Comparison of ENCODE assay signal across 2 fruit fly cellular contexts in the genomic region with DNA sequence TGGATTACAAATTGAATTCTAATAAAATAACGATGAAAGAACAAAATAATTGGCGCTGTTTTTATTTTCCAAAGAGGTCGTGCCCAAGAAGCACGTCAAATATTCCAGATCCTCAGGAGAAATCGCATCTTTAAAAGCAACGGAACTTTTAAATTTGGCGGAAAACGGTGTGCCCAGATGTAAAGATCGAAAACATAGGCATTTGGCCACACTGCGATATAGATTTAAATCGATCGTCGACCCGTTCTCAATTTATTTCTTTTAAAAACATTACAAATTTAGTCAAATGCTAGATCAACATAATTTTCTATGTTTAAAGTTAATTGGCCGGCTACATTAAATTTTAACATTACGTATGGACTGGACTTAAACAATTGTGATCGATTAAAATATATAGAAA.
TF ChIP-seq lines count a peak whose summit lies in the region.

No protein-coding gene starts in this region.

- no peak for TF ChIP-seq CTCF in whole organism, embryonic (GFP tag; optimal IDR thresholded peaks at IDR 0.05; lab: Kevin White, UChicago)

TF ChIP-seq in whole organism, embryonic, 481 proteins besides CTCF, POLR2A, EP300 and RAD21 (continues in another document):
- TF ChIP-seq CG12236 (GFP tag; optimal IDR thresholded peaks at IDR 0.05; lab: Kevin White, UChicago) (no peak), CG34376 (GFP tag; optimal IDR thresholded peaks at IDR 0.05; lab: Kevin White, UChicago) (no peak), E2f2 (GFP tag; IDR thresholded peaks at IDR 0.05; lab: Robert Waterston, UW) (peak; percentile 69), CG5953 (GFP tag; IDR thresholded peaks at IDR 0.05; lab: Robert Waterston, UW) (no peak), jing (GFP tag; optimal IDR thresholded peaks at IDR 0.05; lab: Kevin White, UChicago) (no peak), CG33213 (GFP tag; optimal IDR thresholded peaks at IDR 0.05; lab: Kevin White, UChicago) (no peak), sr (GFP tag; IDR thresholded peaks at IDR 0.05; lab: Robert Waterston, UW) (no peak), trh (GFP tag; optimal IDR thresholded peaks at IDR 0.05; lab: Kevin White, UChicago) (no peak), ttk (GFP tag; IDR thresholded peaks at IDR 0.05; lab: Robert Waterston, UW) (no peak), Hr3 (GFP tag; optimal IDR thresholded peaks at IDR 0.05; lab: Kevin White, UChicago) (no peak), Ravus (GFP tag; IDR thresholded peaks at IDR 0.05; lab: Robert Waterston, UW) (no peak), wek (GFP tag; optimal IDR thresholded peaks at IDR 0.05; lab: Kevin White, UChicago) (no peak), CG4617 (GFP tag; optimal IDR thresholded peaks at IDR 0.05; lab: Kevin White, UChicago; ENCODE audit: borderline replicate concordance) (no peak), Sry-δ (GFP tag; optimal IDR thresholded peaks at IDR 0.05; lab: Kevin White, UChicago) (no peak), dysf (GFP tag; IDR thresholded peaks at IDR 0.05; lab: Robert Waterston, UW) (no peak), ara (GFP tag; IDR thresholded peaks at IDR 0.05; lab: Robert Waterston, UW) (no peak), CG17829 (tag; optimal IDR thresholded peaks at IDR 0.05; lab: Kevin White, UChicago) (no peak), fd64A (GFP tag; optimal IDR thresholded peaks at IDR 0.05; lab: Kevin White, UChicago) (no peak), CG17361 (GFP tag; IDR thresholded peaks at IDR 0.05; lab: Robert Waterston, UW) (no peak), sqz (GFP tag; optimal IDR thresholded peaks at IDR 0.05; lab: Kevin White, UChicago) (no peak), NK7.1 (GFP tag; optimal IDR thresholded peaks at IDR 0.05; lab: Kevin White, UChicago) (no peak), Dp (GFP tag; optimal IDR thresholded peaks at IDR 0.05; lab: Kevin White, UChicago) (peak; percentile 59), oc (tag; optimal IDR thresholded peaks at IDR 0.05; lab: Kevin White, UChicago) (no peak), Aef1 (GFP tag; IDR thresholded peaks at IDR 0.05; lab: Robert Waterston, UW) (no peak), Stat92E (GFP tag; optimal IDR thresholded peaks at IDR 0.05; lab: Kevin White, UChicago) (no peak), chn (GFP tag; optimal IDR thresholded peaks at IDR 0.05; lab: Kevin White, UChicago) (no peak), ranshi (GFP tag; IDR thresholded peaks at IDR 0.05; lab: Robert Waterston, UW) (no peak), CG7271 (tag; optimal IDR thresholded peaks at IDR 0.05; lab: Kevin White, UChicago) (no peak), ftz-f1 (GFP tag; optimal IDR thresholded peaks at IDR 0.05; lab: Kevin White, UChicago) (no peak), HmgZ (tag; optimal IDR thresholded peaks at IDR 0.05; lab: Kevin White, UChicago) (no peak), CG30431 (GFP tag; optimal IDR thresholded peaks at IDR 0.05; lab: Kevin White, UChicago) (no peak), CG11560 (tag; IDR thresholded peaks at IDR 0.05; lab: Robert Waterston, UW) (no peak), CG14965 (GFP tag; optimal IDR thresholded peaks at IDR 0.05; lab: Kevin White, UChicago; ENCODE audit: borderline replicate concordance) (no peak), Blimp-1 (GFP tag; optimal IDR thresholded peaks at IDR 0.05; lab: Kevin White, UChicago) (no peak), CG9876 (GFP tag; optimal IDR thresholded peaks at IDR 0.05; lab: Kevin White, UChicago) (no peak), fd3F (GFP tag; optimal IDR thresholded peaks at IDR 0.05; lab: Kevin White, UChicago) (no peak), CG6272 (GFP tag; IDR thresholded peaks at IDR 0.05; lab: Robert Waterston, UW) (no peak), danr (GFP tag; IDR thresholded peaks at IDR 0.05; lab: Robert Waterston, UW) (no peak), CG6175 (GFP tag; IDR thresholded peaks at IDR 0.05; lab: Robert Waterston, UW) (no peak), grau (tag; optimal IDR thresholded peaks at IDR 0.05; lab: Kevin White, UChicago) (no peak), tx (GFP tag; optimal IDR thresholded peaks at IDR 0.05; lab: Kevin White, UChicago) (no peak), zen2 (GFP tag; IDR thresholded peaks at IDR 0.05; lab: Robert Waterston, UW; ENCODE audit: partially characterized antibody) (peak; percentile 44; the same call in 2 of the 3 replicates), Myb (GFP tag; optimal IDR thresholded peaks at IDR 0.05; lab: Kevin White, UChicago) (peak; percentile 43), stwl (tag; optimal IDR thresholded peaks at IDR 0.05; lab: Kevin White, UChicago) (peak; percentile 92), CG13287 (GFP tag; IDR thresholded peaks at IDR 0.05; lab: Robert Waterston, UW; ENCODE audit: partially characterized antibody) (peak; percentile 24; the same call in 1 of the 2 replicates)

TF ChIP-seq in whole organism, prepupa, 60 proteins besides CTCF, POLR2A, EP300 and RAD21:
- TF ChIP-seq CG34406 (GFP tag; optimal IDR thresholded peaks at IDR 0.05; lab: Kevin White, UChicago) = no peak
- TF ChIP-seq CG3032 (tag; optimal IDR thresholded peaks at IDR 0.05; lab: Kevin White, UChicago) = no peak
- TF ChIP-seq achi (GFP tag; optimal IDR thresholded peaks at IDR 0.05; lab: Kevin White, UChicago) = no peak
- TF ChIP-seq CG1621 (tag; optimal IDR thresholded peaks at IDR 0.05; lab: Kevin White, UChicago) = no peak
- peak; percentile 40 for TF ChIP-seq Eip78C (GFP tag; lab: Kevin White, UChicago)
- no peak for TF ChIP-seq CG8119 (GFP tag; IDR thresholded peaks at IDR 0.05; lab: Robert Waterston, UW)
